Worm (Caenorhabditis elegans): ENCODE data around the gene rexd-1.
A peak's percentile ranks its signal among the peaks of the same experiment; 100 is the strongest.

Gene rexd-1

ce11 chrIII:1832453-1832852 lies 1.9 kb upstream of the rexd-1 start:
- no peak for TF ChIP-seq lir-1 (GFP tag; conservative IDR thresholded peaks at IDR 0.05)
- no peak for TF ChIP-seq lin-35 (GFP tag; optimal IDR thresholded peaks at IDR 0.05)
- TF ChIP-seq tlf-1 (GFP tag; optimal IDR thresholded peaks at IDR 0.05): no peak
- no peak for TF ChIP-seq ceh-58 (GFP tag; IDR thresholded peaks at IDR 0.05)
- no peak for TF ChIP-seq egl-18 (GFP tag; IDR thresholded peaks at IDR 0.05)
- TF ChIP-seq F10E7.11 (tag; optimal IDR thresholded peaks at IDR 0.05): no peak
- TF ChIP-seq ekl-4 (GFP tag; IDR thresholded peaks at IDR 0.05): no peak
- no peak for TF ChIP-seq F57A8.1 (GFP tag; optimal IDR thresholded peaks at IDR 0.05)
- no peak for TF ChIP-seq C06A6.2 (GFP tag; conservative IDR thresholded peaks at IDR 0.05)
- TF ChIP-seq ZK185.1 (tag; optimal IDR thresholded peaks at IDR 0.05; ENCODE audit: poor library complexity, severe bottlenecking): no peak
- no peak for TF ChIP-seq mcd-1 (GFP tag; IDR thresholded peaks at IDR 0.05)
- TF ChIP-seq mel-28 (tag; optimal IDR thresholded peaks at IDR 0.05; ENCODE audit: borderline replicate concordance): no peak
- no peak for TF ChIP-seq ama-1 (optimal IDR thresholded peaks at IDR 0.05)
- TF ChIP-seq ama-1 (GFP tag; optimal IDR thresholded peaks at IDR 0.05): no peak
- TF ChIP-seq F52B5.7 (tag; optimal IDR thresholded peaks at IDR 0.05): no peak
- TF ChIP-seq ztf-6 (GFP tag; IDR thresholded peaks at IDR 0.05): no peak
- no peak for TF ChIP-seq rpc-1 (optimal IDR thresholded peaks at IDR 0.05)
- no peak for TF ChIP-seq rpc-1 (tag; optimal IDR thresholded peaks at IDR 0.05)

ce11 chrIII:1848747-1849146 lies 14.4 kb downstream of the rexd-1 start, which contains the start of gene pqn-82:
Gene pqn-82, plus strand, starts transcription at chrIII:1849047.
- TF ChIP-seq B0019.2 (GFP tag; conservative IDR thresholded peaks at IDR 0.05) (no peak), nfya-1 (tag; optimal IDR thresholded peaks at IDR 0.05; ENCODE audit: borderline replicate concordance, insufficient read depth) (no peak), him-1 (tag; optimal IDR thresholded peaks at IDR 0.05) (no peak), hmg-1.2 (GFP tag; IDR thresholded peaks at IDR 0.05) (no peak), snpc-4 (GFP tag; optimal IDR thresholded peaks at IDR 0.05) (no peak), snpc-4 (tag; optimal IDR thresholded peaks at IDR 0.05) (no peak), sea-2 (GFP tag; IDR thresholded peaks at IDR 0.05) (no peak), C06A6.2 (GFP tag; conservative IDR thresholded peaks at IDR 0.05) (no peak), cebp-1 (GFP tag; IDR thresholded peaks at IDR 0.05) (no peak), cebp-1 (tag; optimal IDR thresholded peaks at IDR 0.05) (no peak), cebp-2 (GFP tag; IDR thresholded peaks at IDR 0.05) (no peak)

- no peak for TF ChIP-seq F33H1.4 (GFP tag; IDR thresholded peaks at IDR 0.05)
- peak; percentile 82 for TF ChIP-seq zfh-2 (GFP tag; conservative IDR thresholded peaks at IDR 0.05)
- peak; percentile 30; the same call in 1 of the 2 replicates for TF ChIP-seq egrh-3 (GFP tag; IDR thresholded peaks at IDR 0.05)
Observed at ce11 chrIII:1852126-1852717, 17.9 kb downstream of the rexd-1 start.

DNA sequence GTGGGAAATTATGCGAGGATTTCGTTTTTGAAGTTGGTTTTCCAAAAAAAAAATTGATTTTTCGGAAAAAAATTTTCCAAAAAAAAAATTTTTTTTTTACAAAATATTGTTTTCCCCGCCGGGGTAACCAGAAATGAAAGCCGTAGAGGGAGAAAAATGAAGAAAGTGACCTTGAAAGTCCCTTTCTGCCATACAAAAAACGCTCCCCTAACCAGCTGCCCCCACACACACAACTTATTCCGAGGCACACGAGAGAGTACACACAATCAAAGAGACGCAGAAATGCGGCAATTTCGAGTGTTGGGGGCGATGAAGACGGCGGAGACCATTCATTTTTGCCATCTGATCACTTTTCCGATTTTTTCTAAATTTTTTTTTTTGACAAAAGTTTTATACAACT lies 19.6 kb downstream of the rexd-1 start:
- peak; percentile 3 for TF ChIP-seq ceh-27 (GFP tag; optimal IDR thresholded peaks at IDR 0.05)
- peak; percentile 86 for TF ChIP-seq hmg-1.2 (GFP tag; IDR thresholded peaks at IDR 0.05)
- TF ChIP-seq snpc-3.4 (tag; optimal IDR thresholded peaks at IDR 0.05): no peak

DNA sequence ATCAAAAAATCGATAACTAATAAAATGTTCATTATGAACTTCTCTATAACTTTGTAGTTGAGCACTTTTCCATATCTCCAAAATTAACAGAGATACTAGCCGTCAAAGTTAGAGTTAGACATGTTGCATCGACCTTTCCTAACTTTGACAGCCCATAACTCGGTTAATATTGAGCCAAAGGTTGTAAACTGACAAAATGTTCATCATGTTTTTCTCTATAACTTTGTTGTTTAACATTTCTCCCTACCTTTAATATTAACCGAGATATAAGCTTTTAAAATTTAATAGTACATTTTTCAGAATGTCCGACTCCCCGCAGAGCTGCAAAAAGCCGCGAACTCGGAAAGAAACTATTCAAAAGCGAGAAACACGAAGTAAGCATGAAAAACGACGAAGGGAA lies 20.8 kb downstream of the rexd-1 start, which contains the start of gene hlh-33:
TSS of gene hlh-33 (plus strand) at position 301 of the 400 bp plus-strand sequence.
- TF ChIP-seq Y56A3A.18 (GFP tag; IDR thresholded peaks at IDR 0.05): no peak
- no peak for TF ChIP-seq hlh-12 (tag; optimal IDR thresholded peaks at IDR 0.05)
- no peak for TF ChIP-seq C17E4.6 (GFP tag; IDR thresholded peaks at IDR 0.05)
- no peak for TF ChIP-seq unc-62 (GFP tag; optimal IDR thresholded peaks at IDR 0.05)
- no peak for TF ChIP-seq attf-6 (GFP tag; IDR thresholded peaks at IDR 0.05)
- no peak for TF ChIP-seq dpff-1 (tag; optimal IDR thresholded peaks at IDR 0.05)
- TF ChIP-seq lin-35 (GFP tag; optimal IDR thresholded peaks at IDR 0.05): no peak
- TF ChIP-seq D2030.7 (GFP tag; IDR thresholded peaks at IDR 0.05): no peak
- TF ChIP-seq F39B2.1 (GFP tag; IDR thresholded peaks at IDR 0.05): no peak
- TF ChIP-seq ceh-91 (GFP tag; IDR thresholded peaks at IDR 0.05): no peak
- no peak for TF ChIP-seq fkh-3 (tag; optimal IDR thresholded peaks at IDR 0.05)
- TF ChIP-seq lsl-1 (GFP tag; optimal IDR thresholded peaks at IDR 0.05): no peak
- no peak for TF ChIP-seq ceh-58 (GFP tag; IDR thresholded peaks at IDR 0.05)
- TF ChIP-seq egrh-3 (GFP tag; IDR thresholded peaks at IDR 0.05): no peak

All from whole organism, young adult.